Worm (Caenorhabditis elegans) whole organism, young adult: Measurements from ENCODE around the gene glb-24.

Source experiments
- F37B4.10 ChIP-seq: fragments of 200-800 bp; sonication (Bioruptor generic); IDR thresholded peaks from 2 replicates; pipeline ENCODE4 v1.3.6; 2022; ENCODE audit warnings: missing genetic modification characterization, missing compliant biosample characterization
- T07F8.4 ChIP-seq: sonication (generic microtip); optimal IDR thresholded peaks from 2 replicates; lab custom pipeline; 2016; ENCODE audit warnings: mild to moderate bottlenecking, missing genetic modification characterization, moderate library complexity, missing compliant biosample characterization
- ama-1 ChIP-seq, 3 experiments: fragments of 150-350 bp in 1 of 3; sonication (generic microtip) in 2 of 3; optimal IDR thresholded peaks; 2 replicates each; lab custom pipeline; 2014 to 2018; ENCODE audit warnings: missing biosample characterization in 2 of 3, missing genetic modification characterization in 2 of 3, missing genetic modification reagents in 2 of 3
- aptf-3 ChIP-seq: fragments of 200-800 bp; sonication (Bioruptor generic); IDR thresholded peaks from 2 replicates; pipeline ENCODE4 v1.3.6; 2022; ENCODE audit warnings: missing genetic modification characterization, missing compliant biosample characterization
- ceh-40 ChIP-seq: fragments of 200-800 bp; sonication (Bioruptor generic); IDR thresholded peaks from 2 replicates; pipeline ENCODE4 v1.3.6; 2022; ENCODE audit warnings: missing genetic modification characterization, missing compliant biosample characterization
- ceh-58 ChIP-seq: fragments of 200-800 bp; sonication (Bioruptor generic); IDR thresholded peaks from 2 replicates; pipeline ENCODE4 v1.3.6; 2022; ENCODE audit warnings: missing genetic modification characterization, missing compliant biosample characterization
- efl-1 ChIP-seq: fragments of 150-350 bp; optimal IDR thresholded peaks from 2 replicates; lab custom pipeline; 2014; ENCODE audit warnings: missing biosample characterization, missing genetic modification reagents, missing genetic modification characterization
- unc-62 ChIP-seq: fragments of 150-350 bp; optimal IDR thresholded peaks from 2 replicates; lab custom pipeline; 2014; ENCODE audit warnings: missing biosample characterization, missing genetic modification reagents, missing genetic modification characterization

DNA sequence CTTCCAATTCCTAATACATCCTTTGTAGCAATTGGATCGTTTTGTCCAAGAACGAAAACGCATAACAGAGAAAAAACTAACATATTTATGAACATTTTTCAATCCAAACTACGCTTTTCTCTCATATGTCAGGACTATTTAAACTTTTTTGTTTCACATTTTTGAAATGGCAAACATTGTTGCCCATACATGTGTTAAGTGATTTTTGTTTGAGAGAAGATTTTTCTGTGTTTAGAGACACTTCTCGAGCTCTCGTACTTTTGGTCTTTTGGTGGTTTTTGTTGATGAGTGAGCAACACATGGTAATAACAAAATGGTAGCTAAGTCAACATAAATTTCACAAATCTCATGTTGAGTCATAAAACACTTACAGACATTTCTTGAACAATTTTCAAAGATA lies 19.3 kb upstream of the glb-24 start, which contains the start of gene ttr-28:
- no peak for TF ChIP-seq ceh-40 (GFP tag; lab: Robert Waterston, UW)
- no peak for TF ChIP-seq T07F8.4 (tag; lab: Kevin White, UChicago)
- no peak for TF ChIP-seq unc-62 (GFP tag; lab: Kevin White, UChicago)
- no peak for TF ChIP-seq efl-1 (GFP tag; lab: Kevin White, UChicago)
- TF ChIP-seq aptf-3 (GFP tag; lab: Robert Waterston, UW), result no peak
- no peak for TF ChIP-seq ceh-58
- no peak for TF ChIP-seq F37B4.10 (GFP tag; lab: Robert Waterston, UW)
- TF ChIP-seq ama-1 (optimal IDR thresholded peaks at IDR 0.05; lab: Kevin White, UChicago), result no peak
- no peak for TF ChIP-seq ama-1 (GFP tag; optimal IDR thresholded peaks at IDR 0.05; lab: Kevin White, UChicago)
